Worm (Caenorhabditis elegans) whole organism, L4 larva: ENCODE measurements around the gene nep-17.

Source experiments
- fos-1 ChIP-seq: fragments of 150-350 bp; optimal IDR thresholded peaks from 2 replicates; lab custom pipeline; 2014; ENCODE audit warnings: missing biosample characterization, missing genetic modification characterization
- saeg-2 ChIP-seq: fragments of 200-800 bp; sonication (Bioruptor generic); IDR thresholded peaks from 2 replicates; pipeline ENCODE4 v1.3.6; 2022; ENCODE audit warnings: missing genetic modification reagents, missing genetic modification characterization, missing compliant biosample characterization
- unc-39 ChIP-seq: sonication (generic microtip); optimal IDR thresholded peaks from 2 replicates; lab custom pipeline; 2017; ENCODE audit warnings: missing biosample characterization, missing genetic modification characterization

DNA sequence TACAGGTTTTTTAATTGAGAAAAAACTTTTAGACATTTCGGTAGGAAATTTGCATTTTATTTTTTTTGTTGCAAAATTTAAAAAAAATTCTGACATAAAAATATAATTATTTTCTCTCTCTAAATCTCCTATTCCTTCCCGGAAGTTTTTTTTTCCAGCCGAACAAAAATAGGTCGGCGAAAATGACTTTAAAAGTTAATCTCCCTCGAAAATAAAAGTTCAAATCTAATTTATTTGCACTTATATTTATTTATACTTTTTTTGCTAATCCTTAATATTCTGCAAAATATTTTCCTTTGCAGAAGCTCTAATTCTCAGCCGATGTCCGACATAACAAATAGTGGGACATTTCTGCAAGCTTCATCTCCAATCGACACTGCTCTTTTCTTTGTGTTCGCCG is 6.0 kb upstream of the nep-17 start, which contains the start of gene F45H10.5:
- TF ChIP-seq saeg-2 (GFP tag; lab: Robert Waterston, UW) (no peak), fos-1 (tag; lab: Kevin White, UChicago) (no peak), unc-39 (no peak)
